Fruit fly (Drosophila melanogaster): Measurements from ENCODE around the gene SmydA-4.
"Not testable (repeated sequence)": the region's sequence is repeated elsewhere in the genome, so short reads cannot be mapped to it uniquely, and the experiment has no call there.

Gene SmydA-4

DNA sequence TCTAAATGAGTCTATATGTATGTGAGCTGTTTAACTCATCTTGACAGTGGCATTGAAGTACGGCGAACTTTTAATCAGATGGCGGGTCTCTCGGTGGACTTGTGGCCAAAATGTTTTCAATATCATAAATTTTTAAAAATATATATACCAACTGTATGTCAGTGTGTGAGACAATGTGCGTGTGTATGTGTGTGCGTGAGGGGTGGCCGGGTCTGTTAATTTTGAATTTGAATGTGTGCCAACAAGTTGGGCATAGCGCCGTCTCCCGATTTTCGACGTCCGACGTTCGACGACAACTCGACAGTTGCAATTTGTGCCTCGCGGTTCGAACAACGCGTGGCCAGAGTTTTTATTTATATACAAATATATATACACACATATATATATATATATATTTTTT is at the start of gene SmydA-4:
Gene SmydA-4, plus strand, starts transcription at position 301 of the 400 bp plus-strand sequence.
- no peak for TF ChIP-seq CG8478 (optimal IDR thresholded peaks at IDR 0.05)
- TF ChIP-seq CTCF (optimal IDR thresholded peaks at IDR 0.05), result no peak

DNA sequence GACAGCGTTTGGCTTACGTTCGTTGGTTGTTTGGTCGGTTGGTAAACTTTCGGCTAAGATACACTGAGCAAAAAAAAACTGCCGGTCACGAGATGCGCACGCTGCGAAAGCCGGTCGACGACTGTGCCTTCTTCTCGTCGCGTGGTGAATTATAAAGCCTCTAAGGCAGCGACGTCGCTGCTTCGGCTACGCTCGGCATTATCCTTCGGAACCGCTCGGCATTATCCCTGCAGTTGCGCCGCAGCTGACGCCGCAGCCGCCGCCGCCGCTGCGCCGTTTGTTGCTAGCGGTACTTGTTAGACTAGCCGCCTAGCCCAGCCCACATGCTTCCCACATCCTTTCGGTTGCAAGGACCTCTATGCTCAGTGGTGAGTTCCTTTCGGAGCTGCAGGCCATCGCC is 4.8 kb upstream of the SmydA-4 start, which contains the start of gene vex:
Gene vex, minus strand, starts transcription at position 114 of the 400 bp plus-strand sequence.
- TF ChIP-seq CTCF (optimal IDR thresholded peaks at IDR 0.05) (no peak), CG8478 (optimal IDR thresholded peaks at IDR 0.05) (no peak)

DNA sequence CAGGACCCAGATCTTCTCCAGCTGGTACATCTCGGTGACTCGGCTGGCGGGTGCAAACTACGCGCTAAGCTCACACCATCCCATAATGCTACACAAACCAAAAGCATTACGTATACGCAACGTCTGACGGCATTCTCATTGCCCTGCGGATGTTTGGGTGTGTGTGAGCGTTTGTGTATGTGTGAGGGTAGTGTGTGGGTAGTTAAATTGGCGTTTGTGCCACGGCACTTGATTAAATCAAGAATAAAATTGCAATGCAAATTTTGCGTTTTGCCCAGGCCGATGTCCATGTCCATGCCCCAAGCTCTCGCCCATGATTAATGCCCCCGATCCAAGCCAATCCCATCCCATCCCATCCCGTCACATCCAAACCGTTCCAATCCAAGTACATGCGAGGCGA is 8.9 kb downstream of the SmydA-4 start, which contains the start of gene CG1552:
Gene CG1552, minus strand, starts transcription at position 101 of the 400 bp plus-strand sequence.
- TF ChIP-seq CG8478 (optimal IDR thresholded peaks at IDR 0.05) (no peak), CTCF (optimal IDR thresholded peaks at IDR 0.05) (no peak)

DNA sequence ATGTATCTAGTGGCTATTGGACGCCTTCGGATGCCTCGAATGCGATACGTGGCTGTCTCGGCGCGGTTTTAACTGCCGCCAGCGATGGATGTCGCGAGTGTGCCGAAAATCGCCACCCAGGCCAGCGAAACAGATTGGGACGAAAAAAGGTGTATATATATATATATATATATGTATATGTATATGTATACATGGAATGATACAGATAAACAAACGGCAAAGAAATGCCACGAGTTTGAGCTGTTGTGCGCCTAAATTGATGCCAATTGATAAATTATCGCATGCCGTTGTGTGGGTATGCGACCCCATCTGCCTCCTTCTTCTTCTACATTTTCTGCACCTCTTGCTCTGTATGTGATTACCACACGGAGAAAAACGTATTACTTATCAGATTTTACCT is 15.0 kb downstream of the SmydA-4 start, which contains the start of gene CG1545:
Gene CG1545, minus strand, starts transcription at position 101 of the 400 bp plus-strand sequence.
- TF ChIP-seq CG8478 (optimal IDR thresholded peaks at IDR 0.05) (no peak), CTCF (optimal IDR thresholded peaks at IDR 0.05) (no peak)

DNA sequence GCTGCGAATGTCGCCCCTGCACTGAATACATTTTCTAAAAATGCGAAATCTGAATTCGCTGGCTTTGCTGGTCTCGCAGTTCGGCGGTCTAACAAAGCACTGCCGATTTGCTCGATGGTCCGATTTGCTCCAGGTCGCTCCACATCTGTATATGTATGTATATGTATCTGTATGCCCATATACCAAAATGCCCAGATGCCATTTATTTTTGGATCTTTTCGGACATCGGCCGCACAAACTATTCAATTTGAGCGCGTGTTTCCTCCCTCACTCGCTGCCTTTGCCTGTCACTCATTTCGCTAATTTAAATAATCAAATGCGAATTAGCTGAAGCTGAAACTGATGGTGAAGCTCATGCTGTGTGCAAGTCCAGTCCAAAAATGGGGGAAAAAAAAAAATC is 18.5 kb downstream of the SmydA-4 start, which contains the start of gene CG1537:
Gene CG1537, minus strand, starts transcription at position 101 of the 400 bp plus-strand sequence.
- TF ChIP-seq CTCF (optimal IDR thresholded peaks at IDR 0.05) (no peak), CG8478 (optimal IDR thresholded peaks at IDR 0.05) (no peak)

DNA sequence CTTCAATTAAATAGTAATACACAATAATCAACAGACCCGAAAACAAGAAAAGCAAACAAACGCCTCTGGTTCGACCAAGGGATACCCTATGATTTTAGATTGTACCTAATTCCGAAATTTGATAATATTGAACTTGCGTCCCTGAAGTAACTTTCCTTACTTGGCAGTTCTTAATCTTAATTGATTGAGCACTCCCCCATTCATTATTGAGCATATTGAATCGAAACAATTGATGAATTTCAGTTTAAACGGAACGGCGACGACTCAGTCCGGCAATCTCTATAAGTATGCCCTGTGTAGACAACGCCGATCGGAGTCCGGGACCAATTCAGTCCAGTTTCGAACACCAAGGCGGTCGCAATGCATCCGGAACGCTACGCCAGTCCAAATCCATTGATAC is 21.7 kb downstream of the SmydA-4 start, which contains the start of gene CG15203:
Gene CG15203, plus strand, starts transcription at position 301 of the 400 bp plus-strand sequence.
- TF ChIP-seq CTCF (optimal IDR thresholded peaks at IDR 0.05) (no peak), CG8478 (optimal IDR thresholded peaks at IDR 0.05) (no peak)

DNA sequence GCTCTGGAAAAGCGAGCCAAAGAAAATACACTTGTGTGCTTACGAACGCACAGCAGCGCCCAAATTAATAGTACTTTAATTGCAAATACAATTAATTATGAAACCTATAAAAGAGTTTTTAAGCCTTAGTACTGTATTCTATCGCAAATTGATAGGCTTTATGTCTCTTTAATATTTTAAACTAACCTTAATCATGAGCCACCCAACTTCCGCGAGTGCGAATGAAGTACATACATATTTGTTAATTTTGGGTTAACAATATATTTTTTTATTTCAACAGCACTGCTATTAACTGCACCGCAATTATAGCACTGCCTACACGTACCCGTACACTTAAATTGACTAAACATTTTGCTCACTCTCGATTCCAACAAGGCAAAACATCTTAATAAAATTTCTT is 36.7 kb downstream of the SmydA-4 start:
- TF ChIP-seq CG8478 (optimal IDR thresholded peaks at IDR 0.05), result no peak
- TF ChIP-seq CTCF (optimal IDR thresholded peaks at IDR 0.05), result no peak

DNA sequence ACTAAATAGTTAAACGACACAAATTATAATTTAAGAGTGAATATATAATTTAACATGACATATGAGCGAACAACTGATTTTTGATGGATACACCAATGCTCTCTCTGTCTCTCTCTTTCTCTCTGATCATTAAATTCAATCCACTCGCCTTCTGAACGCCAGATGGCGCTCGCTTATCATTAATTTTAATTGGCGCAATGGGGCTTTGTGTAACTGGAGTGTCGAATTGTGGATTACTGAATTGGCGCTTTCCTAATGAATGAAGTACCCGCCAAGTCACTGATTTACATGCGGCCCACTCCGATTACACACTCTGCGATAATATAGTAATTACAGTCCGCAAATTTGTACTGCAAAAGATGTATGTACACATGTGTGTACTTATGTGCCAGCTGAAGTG is 37.3 kb downstream of the SmydA-4 start:
- TF ChIP-seq CG8478 (optimal IDR thresholded peaks at IDR 0.05) (no peak), CTCF (optimal IDR thresholded peaks at IDR 0.05) (peak; percentile 75 to 77)

DNA sequence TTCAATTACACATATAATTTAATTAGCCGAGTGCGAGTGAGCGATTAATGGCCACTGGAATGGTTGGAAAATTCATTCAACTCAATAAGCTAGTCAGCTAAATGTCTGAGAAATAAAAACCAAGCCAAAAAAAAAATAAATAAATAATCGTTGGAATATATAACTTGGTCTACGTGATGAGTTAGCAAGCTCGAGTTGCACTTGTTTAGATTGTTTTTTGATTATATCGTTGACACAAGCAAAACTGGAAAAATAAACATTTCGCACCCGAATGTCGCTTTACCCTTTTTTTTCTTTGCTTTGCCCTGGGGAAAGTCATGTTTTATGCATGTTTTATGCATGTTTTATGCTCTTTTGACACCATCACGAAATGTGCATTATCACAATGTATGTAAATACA is 38.5 kb downstream of the SmydA-4 start:
- TF ChIP-seq CG8478 (optimal IDR thresholded peaks at IDR 0.05), result no peak
- no peak for TF ChIP-seq CTCF (optimal IDR thresholded peaks at IDR 0.05)

DNA sequence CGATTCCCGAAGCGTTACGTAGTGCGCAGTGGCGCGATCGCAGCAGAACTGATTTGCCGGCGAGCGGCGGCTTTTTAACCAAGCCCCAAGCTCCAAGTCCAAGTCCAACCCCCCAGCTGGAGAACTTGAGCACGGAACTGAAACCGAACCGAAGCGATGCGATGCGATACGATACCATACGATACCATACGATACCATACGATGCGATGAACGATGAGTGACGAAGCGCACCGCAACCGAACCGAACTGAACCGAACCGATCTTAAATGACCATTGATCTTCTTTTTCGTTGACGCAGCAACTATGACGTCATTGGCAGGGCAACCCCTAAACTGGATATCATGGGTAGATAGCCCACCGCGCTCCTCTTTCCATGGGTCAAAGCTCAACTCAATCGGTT is 41.7 kb downstream of the SmydA-4 start, which contains the start of gene sev:
Gene sev, minus strand, starts transcription at position 50 of the 400 bp plus-strand sequence.
- TF ChIP-seq CTCF (optimal IDR thresholded peaks at IDR 0.05), result no peak
- no peak for TF ChIP-seq CG8478 (optimal IDR thresholded peaks at IDR 0.05)

DNA sequence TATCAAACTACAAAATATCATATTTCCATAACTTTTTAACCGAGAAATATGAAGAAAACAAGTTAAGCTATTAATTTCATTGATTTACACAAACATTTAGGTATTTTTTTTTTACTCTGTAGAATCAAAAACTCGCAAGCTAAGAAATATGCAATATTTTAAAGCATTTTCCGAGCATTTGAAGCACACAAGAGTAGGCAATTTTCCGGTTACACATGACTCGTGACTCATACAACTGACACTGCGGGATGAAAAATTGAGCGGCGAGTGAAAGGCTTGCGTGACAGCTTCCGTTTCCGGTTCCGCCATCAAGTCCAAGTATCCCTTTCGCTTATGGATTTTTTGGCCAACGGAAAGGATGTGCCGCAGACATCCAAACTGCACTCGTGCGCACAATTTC is 42.8 kb downstream of the SmydA-4 start:
- TF ChIP-seq CTCF (optimal IDR thresholded peaks at IDR 0.05) (no peak), CG8478 (optimal IDR thresholded peaks at IDR 0.05) (no peak)

DNA sequence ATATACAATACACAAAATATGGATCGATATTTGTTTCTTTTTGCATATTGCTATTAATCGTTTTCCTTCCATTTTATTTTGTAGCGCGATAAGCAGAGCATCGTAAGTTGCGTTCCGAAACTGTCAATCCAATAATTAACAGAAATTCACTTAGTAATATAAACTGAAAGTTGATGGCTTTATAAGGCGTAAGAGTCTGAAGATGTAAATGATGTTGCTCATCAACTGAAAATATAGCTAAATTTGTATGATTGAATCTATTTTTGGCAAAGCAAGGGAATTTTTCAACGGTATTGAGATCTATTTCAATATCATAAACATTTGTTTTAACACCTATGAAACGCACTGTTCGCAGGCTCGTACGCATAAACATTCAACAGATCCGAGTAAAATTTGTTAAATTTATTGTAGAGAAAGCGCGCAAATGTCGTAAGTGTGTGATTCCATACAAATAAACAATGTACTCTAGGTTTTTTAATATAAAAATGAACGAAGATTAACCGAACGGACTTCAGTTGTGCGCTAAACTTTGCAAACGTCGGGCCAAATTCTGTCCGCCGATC is 44.3 kb downstream of the SmydA-4 start, which contains the start of gene Vago:
Gene Vago, plus strand, starts transcription at position 513 of the 563 bp plus-strand sequence.
- TF ChIP-seq CTCF (optimal IDR thresholded peaks at IDR 0.05) (no peak), CG8478 (optimal IDR thresholded peaks at IDR 0.05) (no peak)

DNA sequence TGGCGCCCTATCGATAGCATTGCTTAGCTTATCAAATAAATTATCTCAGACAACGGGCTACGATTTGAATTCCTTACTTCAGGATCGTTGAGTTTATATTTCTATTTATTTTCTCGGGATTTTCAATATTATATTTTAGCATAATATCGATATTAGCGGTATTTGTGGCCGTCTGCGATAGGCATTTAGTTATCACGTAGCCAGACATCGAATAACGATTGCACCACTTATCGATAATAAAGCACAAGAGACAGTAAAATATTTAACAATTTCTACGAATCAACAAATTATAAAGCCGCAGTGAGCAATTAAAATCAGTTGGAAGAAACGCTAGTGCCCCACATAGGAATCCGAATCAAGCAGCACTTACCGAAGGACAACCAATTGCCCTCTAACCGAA is 45.6 kb downstream of the SmydA-4 start, which contains the start of gene CG2076:
Gene CG2076, plus strand, starts transcription at position 50 of the 400 bp plus-strand sequence.
- TF ChIP-seq CG8478 (optimal IDR thresholded peaks at IDR 0.05) (no peak), CTCF (optimal IDR thresholded peaks at IDR 0.05) (no peak)

DNA sequence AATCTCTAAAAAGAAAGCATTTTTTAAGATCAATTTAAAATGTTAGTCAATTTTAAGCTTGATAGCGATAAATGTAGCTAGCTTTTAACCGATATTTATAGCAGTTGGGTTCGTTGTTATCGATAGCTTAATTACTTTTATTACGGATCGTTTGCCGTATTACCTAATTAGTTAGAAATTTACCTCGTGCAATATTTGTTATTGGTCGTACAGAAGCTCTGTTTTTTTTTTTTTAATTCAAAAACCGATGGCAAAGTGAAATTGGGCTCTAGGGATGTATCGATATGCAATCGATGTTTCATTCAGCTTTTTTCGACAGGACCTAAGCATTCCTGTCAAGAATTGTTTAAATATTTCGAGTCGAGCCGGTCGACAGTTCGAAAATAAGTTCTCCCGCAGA is 47.6 kb downstream of the SmydA-4 start, which contains the start of gene CG2061:
Gene CG2061, plus strand, starts transcription at position 292 of the 400 bp plus-strand sequence.
- TF ChIP-seq CTCF (optimal IDR thresholded peaks at IDR 0.05) (no peak), CG8478 (optimal IDR thresholded peaks at IDR 0.05) (no peak)

DNA sequence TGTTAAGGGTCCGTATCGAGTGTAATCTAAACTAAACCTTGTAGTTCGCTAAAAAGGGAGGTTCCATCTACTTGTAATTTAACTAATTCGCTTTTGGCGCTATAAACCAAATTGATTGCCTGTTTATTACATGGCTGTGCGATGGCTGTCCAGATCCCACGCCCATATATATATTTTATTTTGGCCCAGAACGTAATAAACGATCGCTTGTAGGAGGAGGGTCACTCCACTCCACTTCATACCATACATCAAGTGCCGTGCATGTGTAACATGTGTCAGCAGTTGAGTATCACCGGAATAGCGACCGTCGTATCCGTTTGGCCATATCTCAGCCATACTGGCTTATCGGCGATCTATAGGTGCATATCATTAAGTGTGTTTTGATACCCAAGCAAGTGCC is 50.7 kb downstream of the SmydA-4 start:
- TF ChIP-seq CTCF (optimal IDR thresholded peaks at IDR 0.05) (no peak), CG8478 (optimal IDR thresholded peaks at IDR 0.05) (no peak)

DNA sequence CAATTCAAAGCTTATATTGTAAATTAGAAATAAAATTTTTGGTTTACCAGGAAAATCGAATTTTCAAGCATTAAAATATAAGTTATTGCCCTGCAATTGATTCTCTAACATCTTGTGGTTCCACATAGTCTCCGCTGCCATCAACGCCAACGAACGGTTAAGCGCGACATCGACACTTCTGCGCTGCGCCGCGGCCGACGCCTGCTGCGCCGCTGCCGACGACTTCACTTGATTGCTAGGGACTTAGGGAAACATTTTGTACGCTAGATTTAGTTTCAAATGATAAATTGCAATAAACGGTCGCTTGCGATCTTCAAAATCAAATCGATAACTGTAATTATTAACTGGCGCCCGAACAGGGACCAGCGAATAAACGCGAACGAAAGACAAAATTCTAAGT is 51.4 kb downstream of the SmydA-4 start, which contains the start of gene CG42249:
Gene CG42249, plus strand, starts transcription at position 301 of the 400 bp plus-strand sequence.
- not testable (repeated sequence) for TF ChIP-seq CG8478, CTCF (optimal IDR thresholded peaks at IDR 0.05)

All from S2 (cell line).